Worm (Caenorhabditis elegans) whole organism, early embryonic: Measurements from ENCODE around the gene srab-9.

Experiments
- B0310.2 ChIP-seq: sonication (generic microtip); optimal IDR thresholded peaks from 2 replicates; lab custom pipeline; 2016; ENCODE audit warnings: mild to moderate bottlenecking, missing genetic modification characterization, missing compliant biosample characterization
- F13C5.2 ChIP-seq: sonication (generic microtip); optimal IDR thresholded peaks from 2 replicates; lab custom pipeline; 2017; ENCODE audit warnings: mild to moderate bottlenecking, missing genetic modification characterization, inconsistent platforms, missing compliant biosample characterization
- aly-1 ChIP-seq: sonication (generic microtip); optimal IDR thresholded peaks from 2 replicates; lab custom pipeline; 2016; ENCODE audit warnings: missing genetic modification characterization, missing compliant biosample characterization
- ama-1 ChIP-seq: fragments of 150-350 bp; optimal IDR thresholded peaks from 2 replicates; lab custom pipeline; 2014
- ceh-13 ChIP-seq: fragments of 200-800 bp; sonication (Bioruptor generic); optimal IDR thresholded peaks from 2 replicates; lab custom pipeline; 2018; ENCODE audit warnings: mild to moderate bottlenecking, missing genetic modification characterization, missing compliant biosample characterization
- ceh-36 ChIP-seq: sonication (generic microtip); optimal IDR thresholded peaks from 2 replicates; lab custom pipeline; 2016; ENCODE audit warnings: missing genetic modification characterization, inconsistent platforms, missing compliant biosample characterization
- ets-7 ChIP-seq: sonication (generic microtip); optimal IDR thresholded peaks from 2 replicates; lab custom pipeline; 2016; ENCODE audit warnings: missing genotype, missing genetic modification characterization, missing compliant biosample characterization
- flt-1 ChIP-seq: fragments of 200-800 bp; sonication (Bioruptor generic); IDR thresholded peaks from 2 replicates; pipeline ENCODE4 v1.3.6; 2022; ENCODE audit warnings: missing genetic modification characterization, missing compliant biosample characterization
- hmbx-1 ChIP-seq: sonication (generic microtip); optimal IDR thresholded peaks from 2 replicates; lab custom pipeline; 2016; ENCODE audit warnings: mild to moderate bottlenecking, missing genetic modification characterization, missing compliant biosample characterization
- hmg-4 ChIP-seq: fragments of 200-800 bp; sonication (Bioruptor generic); optimal IDR thresholded peaks from 2 replicates; lab custom pipeline; 2018; ENCODE audit warnings: mild to moderate bottlenecking, missing genetic modification characterization, missing compliant biosample characterization
- hnd-1 ChIP-seq: sonication (generic microtip); optimal IDR thresholded peaks from 2 replicates; lab custom pipeline; 2016; ENCODE audit warnings: missing genetic modification characterization, missing compliant biosample characterization
- pes-1 ChIP-seq: fragments of 200-800 bp; sonication (Bioruptor generic); IDR thresholded peaks from 2 replicates; pipeline ENCODE4 v1.3.6; 2022; ENCODE audit warnings: missing genetic modification reagents, missing genetic modification characterization, missing compliant biosample characterization
- scrt-1 ChIP-seq: fragments of 200-800 bp; sonication (Bioruptor generic); IDR thresholded peaks from 2 replicates; pipeline ENCODE4 v1.3.6; 2022; ENCODE audit warnings: missing genetic modification characterization, missing compliant biosample characterization
- sea-1 ChIP-seq: fragments of 200-800 bp; sonication (Bioruptor generic); conservative IDR thresholded peaks from 2 replicates; pipeline ENCODE4 v1.3.6; 2022; ENCODE audit warnings: missing genetic modification characterization, missing compliant biosample characterization
- tbx-11 ChIP-seq: fragments of 200-800 bp; sonication (Bioruptor generic); IDR thresholded peaks from 2 replicates; pipeline ENCODE4 v1.3.6; 2022; ENCODE audit warnings: missing genetic modification characterization, missing compliant biosample characterization
- tbx-37 ChIP-seq: fragments of 200-800 bp; sonication (Bioruptor generic); conservative IDR thresholded peaks from 2 replicates; pipeline ENCODE4 v1.3.6; 2022; ENCODE audit warnings: missing genetic modification reagents, missing genetic modification characterization, missing compliant biosample characterization
- tra-4 ChIP-seq: sonication (generic microtip); optimal IDR thresholded peaks from 2 replicates; lab custom pipeline; 2017; ENCODE audit warnings: missing genetic modification characterization, missing compliant biosample characterization

Gene srab-9

DNA sequence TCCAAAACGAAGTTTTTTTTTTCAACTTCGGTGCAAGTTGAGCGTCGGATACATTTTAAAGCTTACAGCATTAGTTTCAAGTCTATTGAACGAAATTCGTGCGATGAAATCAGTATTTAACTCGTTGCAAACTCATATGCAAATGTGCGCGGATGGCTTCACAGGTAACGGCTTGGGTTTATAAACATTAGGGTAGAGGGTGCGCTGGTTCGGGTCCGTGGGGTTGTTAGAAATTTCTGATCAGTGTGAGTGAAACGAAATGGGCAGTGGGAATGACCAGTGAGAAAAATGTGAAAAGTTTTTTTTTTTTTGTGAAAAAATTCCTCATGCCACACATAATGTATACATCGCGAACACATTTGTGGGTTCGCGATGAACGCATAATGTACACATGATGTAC lies 22.1 kb upstream of the srab-9 start:
- TF ChIP-seq ets-7 (tag; lab: Kevin White, UChicago) (no peak), flt-1 (GFP tag; lab: Robert Waterston, UW) (no peak), aly-1 (tag; lab: Kevin White, UChicago) (no peak), hnd-1 (no peak), F13C5.2 (tag; lab: Kevin White, UChicago) (no peak), ama-1 (no peak), ceh-13 (GFP tag; lab: Kevin White, UChicago) (no peak)

DNA sequence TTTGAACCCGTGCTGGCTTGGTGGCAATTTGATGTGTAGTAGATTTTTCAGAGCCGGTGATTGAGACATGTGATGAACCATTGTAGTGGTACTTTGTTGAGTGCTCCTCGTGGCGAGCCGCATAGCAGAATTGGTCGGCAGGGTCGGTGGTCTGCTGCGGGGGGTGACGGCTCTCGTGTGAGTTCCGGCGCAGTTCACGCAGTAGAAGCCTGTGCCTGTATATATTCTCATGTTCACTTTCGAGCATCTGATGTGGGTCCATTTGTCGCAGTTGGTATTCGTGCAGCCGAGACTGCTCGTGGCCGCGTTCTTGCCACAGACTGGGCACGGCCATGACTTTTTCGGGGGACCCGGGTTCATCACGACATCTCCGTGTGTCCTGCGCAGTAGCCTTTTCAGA lies 21.2 kb upstream of the srab-9 start:
- no peak for TF ChIP-seq pes-1 (GFP tag; lab: Robert Waterston, UW)
- no peak for TF ChIP-seq hmbx-1 (tag; lab: Kevin White, UChicago)
- no peak for TF ChIP-seq scrt-1 (GFP tag; lab: Robert Waterston, UW)
- TF ChIP-seq sea-1 (GFP tag; lab: Robert Waterston, UW) = no peak
- no peak for TF ChIP-seq hmg-4 (GFP tag; lab: Kevin White, UChicago)

DNA sequence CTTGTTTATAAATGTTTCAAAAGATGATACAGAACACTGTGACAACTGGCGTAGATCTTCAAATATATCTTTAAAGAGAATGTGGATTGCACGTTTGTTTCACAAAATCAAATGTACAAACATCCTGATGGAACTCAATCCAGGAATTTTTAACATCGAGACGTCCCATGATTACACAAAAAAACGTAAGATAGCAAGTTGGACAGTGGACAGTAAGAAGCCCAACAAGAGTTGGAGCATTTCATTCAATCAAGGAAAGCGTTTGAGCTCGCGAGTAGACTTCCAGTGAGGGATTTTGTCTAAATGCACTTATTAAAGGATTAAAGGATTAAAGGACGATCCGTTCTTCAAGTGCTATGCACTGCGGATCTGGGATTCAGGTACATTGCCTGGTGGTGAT lies 18.2 kb upstream of the srab-9 start, which contains the start of gene C36C5.12:
C36C5.12 (minus strand) TSS at position 101 of the 400 bp plus-strand sequence.
- TF ChIP-seq pes-1 (GFP tag; lab: Robert Waterston, UW) (no peak), ceh-13 (GFP tag; lab: Kevin White, UChicago) (no peak), F13C5.2 (tag; lab: Kevin White, UChicago) (no peak), tbx-11 (GFP tag; lab: Robert Waterston, UW) (no peak), hnd-1 (no peak), tbx-37 (GFP tag; lab: Robert Waterston, UW) (no peak), flt-1 (GFP tag; lab: Robert Waterston, UW) (no peak), sea-1 (GFP tag; lab: Robert Waterston, UW) (no peak), ets-7 (tag; lab: Kevin White, UChicago) (no peak)

DNA sequence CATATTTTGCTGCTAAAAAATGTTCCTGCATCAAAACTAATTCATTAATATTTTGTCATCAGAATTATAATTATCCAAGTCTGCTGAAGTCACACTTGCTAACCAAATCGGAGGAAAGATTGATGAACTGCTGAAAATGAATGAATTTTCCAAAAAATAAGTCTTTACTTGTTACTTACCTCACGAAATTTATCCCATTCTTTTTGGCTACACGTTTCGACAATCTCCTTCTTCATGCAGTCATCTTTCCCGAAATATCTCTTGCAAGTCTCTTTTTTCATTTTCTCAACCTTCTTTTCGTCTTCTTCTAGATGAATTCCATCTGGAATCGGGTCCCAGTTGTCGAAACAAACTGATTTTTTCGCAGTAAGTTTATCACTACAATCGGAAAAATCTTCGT lies 17.3 kb upstream of the srab-9 start:
- no peak for TF ChIP-seq pes-1 (GFP tag; lab: Robert Waterston, UW)
- no peak for TF ChIP-seq flt-1 (GFP tag; lab: Robert Waterston, UW)
- TF ChIP-seq ceh-13 (GFP tag; lab: Kevin White, UChicago) = no peak
- TF ChIP-seq hmbx-1 (tag; lab: Kevin White, UChicago) = no peak
- no peak for TF ChIP-seq tbx-11 (GFP tag; lab: Robert Waterston, UW)
- no peak for TF ChIP-seq ets-7 (tag; lab: Kevin White, UChicago)
- no peak for TF ChIP-seq hmg-4 (GFP tag; lab: Kevin White, UChicago)
- TF ChIP-seq B0310.2 (tag; lab: Kevin White, UChicago) = no peak
- TF ChIP-seq ama-1 = no peak
- TF ChIP-seq scrt-1 (GFP tag; lab: Robert Waterston, UW) = no peak

DNA sequence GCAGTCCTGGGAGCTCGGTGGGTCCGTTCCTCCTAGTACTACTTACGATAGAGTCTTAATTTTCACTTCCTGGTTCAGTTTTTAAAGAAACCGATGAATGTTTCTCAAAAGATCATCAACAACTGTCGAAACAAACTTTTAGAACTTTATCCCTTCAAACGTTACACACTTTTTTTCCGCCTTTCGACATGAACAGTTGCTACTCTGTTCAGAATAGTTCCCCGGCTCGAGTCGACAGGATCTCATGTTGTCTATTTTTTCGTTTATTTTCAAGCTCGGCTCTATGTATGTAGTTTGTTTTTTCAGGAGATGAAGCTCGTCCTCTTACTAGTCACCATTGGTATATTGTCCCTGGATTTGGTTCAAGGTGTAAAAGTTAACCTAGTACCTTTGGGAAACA lies 15.7 kb upstream of the srab-9 start, which contains the start of gene exh-1:
exh-1 (plus strand) TSS at position 301 of the 400 bp plus-strand sequence.
- TF ChIP-seq hnd-1 = no peak
- TF ChIP-seq tra-4 (tag; lab: Kevin White, UChicago) = no peak
- TF ChIP-seq sea-1 (GFP tag; lab: Robert Waterston, UW) = no peak
- no peak for TF ChIP-seq hmg-4 (GFP tag; lab: Kevin White, UChicago)
- no peak for TF ChIP-seq ceh-13 (GFP tag; lab: Kevin White, UChicago)

DNA sequence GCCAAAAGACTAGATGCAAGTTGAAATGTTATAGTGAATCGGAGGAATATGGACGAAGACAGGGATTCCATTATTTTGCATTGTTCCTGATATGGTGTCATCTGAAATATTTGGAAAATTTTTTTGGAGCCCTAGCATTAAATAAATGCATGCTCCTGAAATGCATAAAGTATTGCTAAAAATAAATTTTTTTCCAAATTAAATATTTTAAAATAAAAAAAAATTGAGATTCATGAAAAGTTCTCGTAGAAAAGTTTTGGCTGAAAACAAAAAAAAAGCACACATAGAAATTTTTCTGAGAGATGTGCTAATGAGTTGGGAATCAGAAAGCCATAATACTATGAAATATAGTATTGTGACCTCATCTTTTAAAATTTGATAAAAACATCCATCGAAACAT lies 14.0 kb upstream of the srab-9 start, which contains the start of gene srab-7:
srab-7 (minus strand) TSS at position 101 of the 400 bp plus-strand sequence.
- TF ChIP-seq hmg-4 (GFP tag; lab: Kevin White, UChicago) = no peak
- TF ChIP-seq scrt-1 (GFP tag; lab: Robert Waterston, UW) = no peak
- TF ChIP-seq aly-1 (tag; lab: Kevin White, UChicago) = no peak
- TF ChIP-seq sea-1 (GFP tag; lab: Robert Waterston, UW) = no peak
- TF ChIP-seq flt-1 (GFP tag; lab: Robert Waterston, UW) = no peak

DNA sequence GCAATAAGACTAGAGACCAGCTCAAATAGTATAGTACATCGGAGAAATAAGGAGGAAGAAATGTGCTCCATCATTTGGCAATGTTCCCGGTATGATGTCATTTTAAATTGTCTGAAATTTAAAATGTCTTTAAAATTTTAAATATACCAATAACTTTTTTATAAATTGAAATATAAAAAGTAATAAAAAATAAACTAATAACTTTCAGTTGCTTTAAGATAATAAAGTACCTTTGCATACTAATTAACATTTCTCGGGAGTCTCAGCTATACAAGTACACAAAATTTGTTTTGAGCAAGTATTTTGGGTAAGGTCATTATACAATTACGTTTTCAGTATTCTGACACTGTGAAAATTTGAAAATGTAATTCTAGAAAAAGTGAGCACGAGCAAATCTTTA lies 10.8 kb upstream of the srab-9 start, which contains the start of gene srab-6:
srab-6 (minus strand) TSS at position 101 of the 400 bp plus-strand sequence.
- TF ChIP-seq tbx-37 (GFP tag; lab: Robert Waterston, UW) = no peak
- TF ChIP-seq hmbx-1 (tag; lab: Kevin White, UChicago) = no peak

DNA sequence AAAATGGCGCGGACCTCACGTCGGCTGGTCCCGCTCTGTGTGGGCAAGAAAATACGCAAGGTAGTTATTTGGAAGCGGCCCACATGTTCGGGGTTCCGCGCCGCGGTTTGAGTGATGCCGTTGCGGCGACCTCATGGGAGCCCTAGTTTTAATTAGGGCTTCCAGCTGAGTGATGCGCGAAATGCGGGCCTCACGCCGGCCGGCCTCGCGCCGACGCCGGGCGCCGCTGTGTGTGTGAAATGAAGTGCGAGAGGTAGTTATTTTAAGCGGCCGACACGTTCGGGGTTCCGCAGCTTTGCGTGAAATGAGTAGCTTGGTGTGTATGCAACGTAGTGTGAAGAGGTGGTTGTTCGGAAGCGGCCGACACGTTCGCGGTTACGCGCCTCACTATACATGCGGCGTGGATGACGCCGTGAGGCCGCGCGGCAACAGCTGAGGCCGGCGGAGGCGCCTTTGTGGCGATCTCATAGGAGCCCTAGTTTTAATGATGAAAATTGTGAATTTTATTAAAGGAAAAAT lies 8.9 kb upstream of the srab-9 start:
- TF ChIP-seq flt-1 (GFP tag; lab: Robert Waterston, UW) (no peak), B0310.2 (tag; lab: Kevin White, UChicago) (no peak), ets-7 (tag; lab: Kevin White, UChicago) (no peak), tbx-37 (GFP tag; lab: Robert Waterston, UW) (no peak), aly-1 (tag; lab: Kevin White, UChicago) (no peak), F13C5.2 (tag; lab: Kevin White, UChicago) (no peak)

DNA sequence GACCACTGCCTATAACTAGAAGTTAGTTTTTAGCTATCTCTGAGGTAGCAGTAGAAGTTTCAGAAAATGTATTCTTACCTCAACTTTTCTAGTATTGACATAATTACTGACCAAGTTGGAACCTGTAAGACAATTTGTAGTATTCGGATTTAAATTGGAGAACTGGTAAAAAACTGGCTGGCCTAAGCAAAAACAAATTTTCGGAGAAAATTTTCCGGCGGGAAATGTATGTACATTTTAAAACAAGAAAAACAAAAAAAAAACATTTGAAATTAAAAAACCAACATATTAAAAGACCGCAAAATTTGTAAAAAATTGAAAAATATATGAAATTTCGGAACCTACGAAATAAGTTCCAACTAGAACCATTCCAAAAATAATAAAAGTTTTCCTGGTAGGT lies 5.8 kb upstream of the srab-9 start, which contains the start of gene srab-11:
srab-11 (minus strand) TSS at position 101 of the 400 bp plus-strand sequence.
- no peak for TF ChIP-seq pes-1 (GFP tag; lab: Robert Waterston, UW)
- TF ChIP-seq hmbx-1 (tag; lab: Kevin White, UChicago) = no peak
- no peak for TF ChIP-seq ets-7 (tag; lab: Kevin White, UChicago)
- TF ChIP-seq ceh-13 (GFP tag; lab: Kevin White, UChicago) = no peak
- TF ChIP-seq tbx-11 (GFP tag; lab: Robert Waterston, UW) = no peak
- no peak for TF ChIP-seq B0310.2 (tag; lab: Kevin White, UChicago)
- no peak for TF ChIP-seq F13C5.2 (tag; lab: Kevin White, UChicago)
- TF ChIP-seq ceh-36 (tag; lab: Kevin White, UChicago) = no peak
- TF ChIP-seq sea-1 (GFP tag; lab: Robert Waterston, UW) = no peak
- TF ChIP-seq tbx-37 (GFP tag; lab: Robert Waterston, UW) = no peak
- TF ChIP-seq aly-1 (tag; lab: Kevin White, UChicago) = no peak
- no peak for TF ChIP-seq tra-4 (tag; lab: Kevin White, UChicago)
- TF ChIP-seq scrt-1 (GFP tag; lab: Robert Waterston, UW) = no peak
